Fruit fly (Drosophila melanogaster): ENCODE results near the gene Fip1.

The Fip1 gene

dm6 chr3R:4479038-4479988, 5.5 kb upstream of the Fip1 start, which contains the start of gene CG31523 (continued):
- TF ChIP-seq CG7963 (GFP tag; IDR thresholded peaks at IDR 0.05; ENCODE audit: partially characterized antibody), result no peak
- TF ChIP-seq Dll (GFP tag; IDR thresholded peaks at IDR 0.05; ENCODE audit: partially characterized antibody), result peak; percentile 79
- no peak for TF ChIP-seq ind (GFP tag; optimal IDR thresholded peaks at IDR 0.05)
- peak; percentile 15 for TF ChIP-seq p53 (GFP tag; optimal IDR thresholded peaks at IDR 0.05)
- no peak for TF ChIP-seq CG3726 (GFP tag; IDR thresholded peaks at IDR 0.05)
- TF ChIP-seq inv (GFP tag; IDR thresholded peaks at IDR 0.05; ENCODE audit: partially characterized antibody), result peak; percentile 75
- no peak for TF ChIP-seq Dek (tag; optimal IDR thresholded peaks at IDR 0.05)
- TF ChIP-seq Bgb (GFP tag; IDR thresholded peaks at IDR 0.05; ENCODE audit: partially characterized antibody), result peak; percentile 85
- TF ChIP-seq CG15479 (GFP tag; optimal IDR thresholded peaks at IDR 0.05), result no peak
- TF ChIP-seq MESR4 (GFP tag; optimal IDR thresholded peaks at IDR 0.05), result no peak
- peak; percentile 64 for TF ChIP-seq Dref (GFP tag; IDR thresholded peaks at IDR 0.05)
- no peak for TF ChIP-seq pb (GFP tag; optimal IDR thresholded peaks at IDR 0.05)
- no peak for TF ChIP-seq fru (optimal IDR thresholded peaks at IDR 0.05)
- TF ChIP-seq repo (GFP tag; optimal IDR thresholded peaks at IDR 0.05), result no peak
- TF ChIP-seq CG17385 (GFP tag; optimal IDR thresholded peaks at IDR 0.05), result no peak
- TF ChIP-seq gt (GFP tag; IDR thresholded peaks at IDR 0.05), result no peak
- no peak for TF ChIP-seq CG11504 (tag; optimal IDR thresholded peaks at IDR 0.05)
- peak; percentile 22 for TF ChIP-seq CG12391 (tag; optimal IDR thresholded peaks at IDR 0.05)
- TF ChIP-seq CG8388 (GFP tag; optimal IDR thresholded peaks at IDR 0.05), result no peak
- peak; percentile 51 for TF ChIP-seq CG2129 (GFP tag; IDR thresholded peaks at IDR 0.05; ENCODE audit: partially characterized antibody)
- TF ChIP-seq stwl (tag; optimal IDR thresholded peaks at IDR 0.05), result peak; percentile 83
- no peak for TF ChIP-seq CG10209 (GFP tag; optimal IDR thresholded peaks at IDR 0.05)
- no peak for TF ChIP-seq CG10366 (GFP tag; IDR thresholded peaks at IDR 0.05)
- TF ChIP-seq NFAT (GFP tag; IDR thresholded peaks at IDR 0.05), result no peak
- no peak for TF ChIP-seq CG11398 (GFP tag; optimal IDR thresholded peaks at IDR 0.05)
- TF ChIP-seq twi (tag; optimal IDR thresholded peaks at IDR 0.05), result no peak
- TF ChIP-seq CG3995 (GFP tag; optimal IDR thresholded peaks at IDR 0.05), result peak; percentile 67
- no peak for TF ChIP-seq tgo (GFP tag; IDR thresholded peaks at IDR 0.05)
- TF ChIP-seq lola (GFP tag; optimal IDR thresholded peaks at IDR 0.05), result peak in 1 of 3 experiments; percentile 12
- TF ChIP-seq bab2 (GFP tag; optimal IDR thresholded peaks at IDR 0.05), result no peak
- TF ChIP-seq tll (GFP tag; optimal IDR thresholded peaks at IDR 0.05), result peak; percentile 32 to 90
- no peak for TF ChIP-seq her (GFP tag; optimal IDR thresholded peaks at IDR 0.05)
- TF ChIP-seq CTCF (GFP tag; optimal IDR thresholded peaks at IDR 0.05), result no peak
- no peak for TF ChIP-seq CG12071 (GFP tag; optimal IDR thresholded peaks at IDR 0.05)
- TF ChIP-seq Hr39 (optimal IDR thresholded peaks at IDR 0.05), result no peak
- TF ChIP-seq B-H2 (GFP tag; optimal IDR thresholded peaks at IDR 0.05), result no peak
- TF ChIP-seq Ets65A (GFP tag), result peak; percentile 81
- TF ChIP-seq BEAF-32 (GFP tag; optimal IDR thresholded peaks at IDR 0.05), result peak; percentile 78
- TF ChIP-seq slbo (GFP tag; IDR thresholded peaks at IDR 0.05), result no peak
- TF ChIP-seq CG12104 (GFP tag; optimal IDR thresholded peaks at IDR 0.05), result no peak
- no peak for TF ChIP-seq Dfd (GFP tag; optimal IDR thresholded peaks at IDR 0.05)
- TF ChIP-seq Doc3 (GFP tag; IDR thresholded peaks at IDR 0.05; ENCODE audit: partially characterized antibody), result peak; percentile 58
- no peak for TF ChIP-seq sc (optimal IDR thresholded peaks at IDR 0.05)
- no peak for TF ChIP-seq sc (GFP tag; optimal IDR thresholded peaks at IDR 0.05)
- TF ChIP-seq sqz (GFP tag; optimal IDR thresholded peaks at IDR 0.05), result no peak
- TF ChIP-seq kni (GFP tag; optimal IDR thresholded peaks at IDR 0.05), result peak; percentile 34
- TF ChIP-seq CG7928 (GFP tag; optimal IDR thresholded peaks at IDR 0.05), result no peak
- no peak for TF ChIP-seq Gsc (GFP tag; IDR thresholded peaks at IDR 0.05)
- TF ChIP-seq sna (GFP tag; IDR thresholded peaks at IDR 0.05; ENCODE audit: partially characterized antibody), result peak; percentile 82
- no peak for TF ChIP-seq wor (GFP tag; IDR thresholded peaks at IDR 0.05)
